Fruit fly (Drosophila melanogaster): ENCODE results near the gene dally.
A peak's percentile ranks its signal among the peaks of the same experiment; 100 is the strongest.

dally gene

DNA sequence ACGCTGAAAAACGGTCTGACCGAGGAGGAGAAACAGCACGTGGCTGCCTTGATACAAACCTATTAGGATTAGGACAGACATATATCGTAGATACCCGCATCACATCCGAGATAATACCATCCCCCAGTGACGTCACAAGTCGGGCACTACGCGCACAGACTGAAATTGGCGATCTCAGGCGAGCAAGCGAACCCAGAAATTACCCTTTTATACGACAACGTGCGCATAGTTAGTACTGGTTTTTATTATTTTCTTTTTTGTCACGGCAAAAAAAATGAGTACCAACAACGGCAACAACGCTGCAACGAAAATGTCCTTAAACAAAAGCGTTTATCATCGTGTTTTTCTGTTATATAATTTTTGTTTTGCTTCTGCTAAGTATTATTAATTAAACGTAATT, 29.2 kb upstream of the dally start:
- TF ChIP-seq Hr78 (GFP tag; optimal IDR thresholded peaks at IDR 0.05) (no peak), CG32264 (GFP tag; optimal IDR thresholded peaks at IDR 0.05) (no peak), dmrt93B (GFP tag; optimal IDR thresholded peaks at IDR 0.05) (no peak), CG9705 (GFP tag; optimal IDR thresholded peaks at IDR 0.05) (no peak), Dif (GFP tag; optimal IDR thresholded peaks at IDR 0.05; ENCODE audit: partially characterized antibody) (no peak), brk (GFP tag; optimal IDR thresholded peaks at IDR 0.05) (no peak), Mio (GFP tag; optimal IDR thresholded peaks at IDR 0.05) (no peak), GATAd (GFP tag; optimal IDR thresholded peaks at IDR 0.05) (no peak), Jra (GFP tag; optimal IDR thresholded peaks at IDR 0.05) (no peak), Hr83 (GFP tag; optimal IDR thresholded peaks at IDR 0.05; ENCODE audit: poor library complexity, severe bottlenecking) (no peak), Sp1 (GFP tag; optimal IDR thresholded peaks at IDR 0.05) (no peak)

DNA sequence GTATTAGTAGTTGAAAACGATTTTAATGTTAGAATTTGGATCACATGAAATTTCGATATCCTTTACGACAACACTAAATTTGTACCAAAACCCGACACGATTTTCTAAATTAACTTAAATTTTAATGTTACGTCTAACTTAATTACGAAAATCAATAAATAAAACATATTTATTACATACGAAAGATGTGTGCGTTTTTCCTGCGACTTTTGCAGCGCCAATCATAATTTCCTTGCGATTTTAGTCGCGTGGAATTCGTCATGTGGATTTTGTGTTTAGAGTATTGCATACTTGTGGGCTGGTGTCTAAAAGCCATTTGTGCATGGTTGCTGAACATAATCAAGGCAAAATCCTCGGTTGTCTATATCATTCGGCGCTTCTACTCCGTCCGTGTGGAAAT, 28.8 kb upstream of the dally start:
- TF ChIP-seq dsf (GFP tag; optimal IDR thresholded peaks at IDR 0.05; ENCODE audit: borderline replicate concordance): no peak
- peak; percentile 92 for TF ChIP-seq Myc (optimal IDR thresholded peaks at IDR 0.05)

DNA sequence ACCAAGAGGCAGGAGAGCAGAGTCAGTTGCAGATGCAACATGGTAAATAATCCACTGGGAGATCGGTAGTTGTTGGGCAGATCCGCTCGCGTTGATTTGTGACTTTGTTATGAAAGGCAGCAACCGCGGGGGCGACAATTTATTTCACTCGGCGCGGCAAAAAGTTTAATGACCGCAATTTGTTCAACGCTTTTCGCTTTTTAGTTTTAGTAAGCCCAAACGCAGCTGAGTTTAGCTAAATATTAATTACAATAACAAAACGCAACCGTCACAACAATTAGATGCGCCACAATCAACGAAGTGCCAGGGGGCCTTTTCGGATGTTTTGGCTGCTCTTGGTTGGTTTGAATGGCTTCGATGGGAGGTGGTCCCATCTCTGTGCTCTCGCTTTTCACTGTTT, 26.9 kb upstream of the dally start, which contains the start of gene CG13310:
Gene CG13310, minus strand, starts transcription at position 101 of the 400 bp plus-strand sequence.
- TF ChIP-seq dl (GFP tag; optimal IDR thresholded peaks at IDR 0.05; ENCODE audit: insufficient read depth in 1 of 2, partially characterized antibody in 2 of 2) (no peak), Abd-B (GFP tag; optimal IDR thresholded peaks at IDR 0.05) (no peak), Vsx2 (GFP tag; optimal IDR thresholded peaks at IDR 0.05; ENCODE audit: partially characterized antibody) (no peak), foxo (GFP tag; optimal IDR thresholded peaks at IDR 0.05) (no peak), Hr78 (GFP tag; optimal IDR thresholded peaks at IDR 0.05) (no peak), HLH106 (tag; optimal IDR thresholded peaks at IDR 0.05) (no peak), dsf (GFP tag; optimal IDR thresholded peaks at IDR 0.05; ENCODE audit: borderline replicate concordance) (no peak), br (GFP tag; optimal IDR thresholded peaks at IDR 0.05) (no peak), pan (optimal IDR thresholded peaks at IDR 0.05) (no peak), CG32264 (GFP tag; optimal IDR thresholded peaks at IDR 0.05) (no peak), woc (GFP tag; optimal IDR thresholded peaks at IDR 0.05) (no peak), Sp1 (GFP tag; optimal IDR thresholded peaks at IDR 0.05) (no peak), Dif (GFP tag; optimal IDR thresholded peaks at IDR 0.05; ENCODE audit: partially characterized antibody) (no peak), h (GFP tag; optimal IDR thresholded peaks at IDR 0.05) (no peak), Rel (GFP tag; optimal IDR thresholded peaks at IDR 0.05) (no peak), Rel (tag; optimal IDR thresholded peaks at IDR 0.05) (no peak), sage (GFP tag; optimal IDR thresholded peaks at IDR 0.05) (no peak)

DNA sequence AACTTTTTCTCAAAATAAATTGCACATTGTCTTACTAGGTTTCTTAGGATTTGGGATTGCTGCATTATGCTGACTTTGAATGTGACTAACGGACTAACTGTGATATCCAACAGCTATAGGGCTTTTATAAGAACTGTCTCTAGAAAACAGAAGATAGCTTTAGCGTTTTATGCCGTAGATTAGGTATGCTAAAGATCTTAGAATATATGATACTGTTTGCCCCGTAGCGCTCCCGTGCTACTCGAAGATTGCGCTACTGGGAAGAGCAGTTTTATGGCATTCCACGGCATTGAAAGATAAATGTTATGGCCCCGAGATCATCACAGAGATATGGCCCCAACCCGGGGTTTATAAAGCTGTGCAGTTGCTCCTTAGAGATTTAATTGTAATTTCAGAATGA, 25.2 kb upstream of the dally start, which contains the start of the genes CG13311 and CG34426:
Gene CG13311, minus strand, starts transcription at position 101 of the 400 bp plus-strand sequence.
Gene CG34426, plus strand, starts transcription at position 400 of the 400 bp plus-strand sequence.
- TF ChIP-seq Hr83 (GFP tag; optimal IDR thresholded peaks at IDR 0.05; ENCODE audit: poor library complexity, severe bottlenecking) (no peak), sage (GFP tag; optimal IDR thresholded peaks at IDR 0.05) (no peak)

DNA sequence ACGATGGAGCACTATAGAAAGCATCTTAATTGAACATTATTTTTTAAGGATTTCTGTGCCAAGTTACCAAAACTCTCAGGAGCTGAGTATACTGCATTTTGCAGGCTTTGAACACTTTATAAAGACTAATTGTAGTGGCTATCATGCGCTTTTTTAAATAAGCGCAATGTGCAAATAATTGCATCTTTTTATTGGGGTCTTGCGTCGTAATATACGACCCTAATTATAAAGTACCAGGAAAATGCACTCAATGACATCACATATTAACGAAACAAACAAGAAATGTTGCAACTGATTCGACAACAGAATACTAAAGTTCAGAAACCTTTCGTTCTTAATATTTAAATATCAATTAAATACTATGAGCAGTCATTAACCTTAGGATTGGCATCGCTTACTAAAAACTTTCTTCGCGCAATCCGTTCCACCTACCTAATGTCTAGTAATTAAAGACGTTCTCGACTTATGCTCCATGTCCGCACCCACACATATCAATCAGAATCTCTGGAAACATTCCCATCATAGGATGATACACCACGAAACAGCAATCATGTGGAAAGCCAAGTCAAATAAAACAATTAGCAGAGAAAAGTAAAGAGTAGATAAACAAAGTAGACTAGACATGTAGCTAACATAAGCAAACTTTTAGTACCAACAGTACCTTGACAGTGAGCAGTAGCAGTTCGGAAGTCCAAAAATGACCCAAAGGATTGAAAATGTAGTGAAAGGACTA, 23.1 kb upstream of the dally start, which contains the start of the genes CG32023 and CG34427:
Gene CG32023, minus strand, starts transcription at position 101 of the 733 bp plus-strand sequence.
Gene CG34427, plus strand, starts transcription at position 683 of the 733 bp plus-strand sequence.
- no peak for TF ChIP-seq h (GFP tag; optimal IDR thresholded peaks at IDR 0.05)
- TF ChIP-seq Rel (GFP tag; optimal IDR thresholded peaks at IDR 0.05): no peak
- TF ChIP-seq Rel (tag; optimal IDR thresholded peaks at IDR 0.05): no peak
- no peak for TF ChIP-seq tai (GFP tag; optimal IDR thresholded peaks at IDR 0.05)
- no peak for TF ChIP-seq Dif (GFP tag; optimal IDR thresholded peaks at IDR 0.05; ENCODE audit: partially characterized antibody)
- no peak for TF ChIP-seq Abd-B (GFP tag; optimal IDR thresholded peaks at IDR 0.05)
- TF ChIP-seq dmrt93B (GFP tag; optimal IDR thresholded peaks at IDR 0.05): no peak

DNA sequence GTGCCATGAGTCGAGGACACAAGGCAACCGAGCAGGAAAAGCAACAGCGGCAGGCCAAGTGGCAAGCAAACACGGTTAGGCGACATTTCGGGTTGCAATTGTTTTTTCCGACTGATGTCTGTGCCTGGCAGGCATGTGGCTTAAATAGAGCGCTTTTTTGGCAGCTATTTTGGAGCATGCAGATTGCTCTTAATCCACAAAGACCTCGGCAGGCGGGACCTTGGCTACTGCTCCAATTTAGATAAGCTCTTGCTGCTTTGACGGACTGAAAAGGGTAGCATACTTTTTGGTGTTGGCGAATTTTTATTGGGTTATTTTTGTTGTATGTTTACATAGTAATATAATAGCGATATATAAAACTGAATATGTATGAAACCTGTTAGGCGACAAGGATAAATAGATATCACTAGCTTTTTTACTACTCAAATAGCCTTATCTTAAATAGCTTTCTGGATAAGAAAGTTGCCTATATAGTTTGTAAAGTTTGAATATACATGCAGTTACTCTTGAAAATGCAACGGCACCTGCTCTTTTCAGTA, 20.1 kb upstream of the dally start, which contains the start of the genes CG13312 and CG32024:
Gene CG13312, minus strand, starts transcription at position 101 of the 539 bp plus-strand sequence.
Gene CG32024, plus strand, starts transcription at position 489 of the 539 bp plus-strand sequence.
- TF ChIP-seq dsf (GFP tag; optimal IDR thresholded peaks at IDR 0.05; ENCODE audit: borderline replicate concordance) (no peak), Sp1 (GFP tag; optimal IDR thresholded peaks at IDR 0.05) (no peak), Rel (GFP tag; optimal IDR thresholded peaks at IDR 0.05) (no peak), Rel (tag; optimal IDR thresholded peaks at IDR 0.05) (no peak), CrebA (GFP tag; optimal IDR thresholded peaks at IDR 0.05; ENCODE audit: borderline replicate concordance) (no peak), dl (GFP tag; optimal IDR thresholded peaks at IDR 0.05; ENCODE audit: insufficient read depth in 1 of 2, partially characterized antibody in 2 of 2) (no peak), br (GFP tag; optimal IDR thresholded peaks at IDR 0.05) (no peak), Vsx2 (GFP tag; optimal IDR thresholded peaks at IDR 0.05; ENCODE audit: partially characterized antibody) (no peak), CG32264 (GFP tag; optimal IDR thresholded peaks at IDR 0.05) (no peak), Hr83 (GFP tag; optimal IDR thresholded peaks at IDR 0.05; ENCODE audit: poor library complexity, severe bottlenecking) (no peak)
